Worm (Caenorhabditis elegans) whole organism, L4 larva: ENCODE results near the gene let-92.

Experiments
- aly-2 ChIP-seq: sonication (generic microtip); optimal IDR thresholded peaks from 2 replicates; lab custom pipeline; 2018; ENCODE audit warnings: missing biosample characterization, missing genetic modification characterization
- ama-1 ChIP-seq: fragments of 150-350 bp; optimal IDR thresholded peaks from 2 replicates; lab custom pipeline; 2014; ENCODE audit warnings: inconsistent platforms, mixed read lengths
- ceh-82 ChIP-seq: sonication (generic microtip); optimal IDR thresholded peaks from 2 replicates; lab custom pipeline; 2017; ENCODE audit warnings: missing biosample characterization, missing genetic modification characterization
- cey-2 ChIP-seq: sonication (generic microtip); optimal IDR thresholded peaks from 3 replicates; lab custom pipeline; 2017; ENCODE audit warnings: missing genetic modification characterization, mild to moderate bottlenecking, missing compliant biosample characterization, antibody characterized with exemption, borderline replicate concordance; ENCODE audit not compliant: insufficient read depth
- dmd-9 ChIP-seq: fragments of 200-800 bp; sonication (Bioruptor generic); IDR thresholded peaks from 2 replicates; pipeline ENCODE4 v1.3.6; 2022; ENCODE audit warnings: missing genetic modification reagents, missing genetic modification characterization, missing compliant biosample characterization
- dpl-1 ChIP-seq: fragments of 150-350 bp; optimal IDR thresholded peaks from 2 replicates; lab custom pipeline; 2014; ENCODE audit warnings: missing biosample characterization, missing genetic modification reagents, missing genetic modification characterization
- egl-27 ChIP-seq: sonication (generic microtip); optimal IDR thresholded peaks from 3 replicates; lab custom pipeline; 2017; ENCODE audit warnings: missing biosample characterization, missing genetic modification reagents, missing genetic modification characterization
- lim-7 ChIP-seq: fragments of 200-800 bp; sonication (Bioruptor generic); IDR thresholded peaks from 2 replicates; pipeline ENCODE4 v1.3.6; 2022; ENCODE audit warnings: missing genetic modification characterization, missing compliant biosample characterization
- lir-3 ChIP-seq: sonication (generic microtip); optimal IDR thresholded peaks from 2 replicates; lab custom pipeline; 2016; ENCODE audit warnings: mild to moderate bottlenecking, missing genetic modification characterization, missing compliant biosample characterization
- lsy-2 ChIP-seq, 2 experiments: fragments of 150-350 bp in 1 of 2; sonication (generic microtip) in 1 of 2; optimal IDR thresholded peaks; 2 replicates each; lab custom pipeline; 2014 to 2017; ENCODE audit warnings: missing biosample characterization in 2 of 2, missing genetic modification characterization in 2 of 2
- nhr-11 ChIP-seq: fragments of 150-350 bp; optimal IDR thresholded peaks from 2 replicates; lab custom pipeline; 2014; ENCODE audit warnings: missing biosample characterization, missing genetic modification characterization
- sdz-12 ChIP-seq: fragments of 200-800 bp; sonication (Bioruptor generic); optimal IDR thresholded peaks from 2 replicates; lab custom pipeline; 2018; ENCODE audit warnings: mild to moderate bottlenecking, missing genetic modification characterization, missing compliant biosample characterization
- unc-62 ChIP-seq, 3 experiments: fragments of 150-350 bp in 1 of 3; sonication (generic microtip); optimal IDR thresholded peaks in 2 of 3; peaks in 1 of 3; 1 replicate in 1 of 3; 2 replicates in 2 of 3; lab custom pipeline; 2014 to 2017; ENCODE audit warnings: missing biosample characterization in 3 of 3, missing genetic modification characterization in 3 of 3, missing genetic modification reagents in 3 of 3, missing genotype in 1 of 3
- zfp-2 ChIP-seq: sonication (generic microtip); optimal IDR thresholded peaks from 2 replicates; lab custom pipeline; 2016; ENCODE audit warnings: mild to moderate bottlenecking, missing genetic modification characterization, missing compliant biosample characterization

DNA sequence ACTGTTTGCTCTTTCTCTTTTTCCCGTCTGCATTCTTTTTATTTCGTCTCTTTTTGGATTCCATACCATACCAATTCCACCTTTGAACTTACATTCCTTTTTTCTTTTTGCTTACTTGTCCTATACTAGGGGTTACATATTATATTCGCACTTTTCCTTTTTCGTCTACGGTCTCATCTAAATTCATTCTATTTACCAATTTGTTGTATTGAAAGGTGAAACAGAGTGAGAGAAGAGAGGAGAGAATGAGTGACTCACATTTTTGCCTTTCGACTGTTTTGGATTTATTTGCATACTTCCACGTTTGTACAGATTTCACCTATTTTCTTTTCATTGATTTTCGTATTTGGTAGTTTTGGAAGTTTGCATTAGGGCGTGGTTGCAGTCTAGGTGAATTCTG is 5.2 kb downstream of the let-92 start:
- TF ChIP-seq lsy-2 (tag; optimal IDR thresholded peaks at IDR 0.05; lab: Kevin White, UChicago), result no peak
- TF ChIP-seq unc-62 (GFP tag; optimal IDR thresholded peaks at IDR 0.05 in 1 of 2; lab: Kevin White, UChicago), result no peak
- no peak for TF ChIP-seq unc-62 (tag; optimal IDR thresholded peaks at IDR 0.05; lab: Kevin White, UChicago)
- TF ChIP-seq sdz-12, result no peak
- TF ChIP-seq ceh-82 (tag; lab: Kevin White, UChicago), result no peak
- TF ChIP-seq ama-1, result no peak
- no peak for TF ChIP-seq dpl-1 (GFP tag; lab: Kevin White, UChicago)
- TF ChIP-seq egl-27, result no peak
- TF ChIP-seq lir-3 (tag; lab: Kevin White, UChicago), result no peak
- TF ChIP-seq nhr-11, result no peak
- TF ChIP-seq dmd-9, result no peak
- TF ChIP-seq cey-2, result no peak
- no peak for TF ChIP-seq lim-7 (GFP tag; lab: Robert Waterston, UW)
- TF ChIP-seq zfp-2 (tag; lab: Kevin White, UChicago), result no peak
- no peak for TF ChIP-seq aly-2 (tag; lab: Kevin White, UChicago)
